Worm (Caenorhabditis elegans) whole organism, young adult: ENCODE measurements around the gene Y116A8C.38.

ENCODE experiments used
- B0035.1 ChIP-seq: sonication (generic microtip); optimal IDR thresholded peaks from 2 replicates; lab custom pipeline; 2016; ENCODE audit warnings: missing genetic modification characterization, mild to moderate bottlenecking, missing compliant biosample characterization, missing genotype, missing genetic modification reagents
- B0336.3 ChIP-seq: fragments of 200-800 bp; sonication (Bioruptor generic); IDR thresholded peaks from 2 replicates; pipeline ENCODE4 v1.3.6; 2022; ENCODE audit warnings: missing genetic modification characterization, missing compliant biosample characterization
- C17E4.6 ChIP-seq: fragments of 200-800 bp; sonication (Bioruptor generic); IDR thresholded peaks from 2 replicates; pipeline ENCODE4 v1.3.6; 2022; ENCODE audit warnings: missing genetic modification reagents, missing genetic modification characterization, missing compliant biosample characterization
- D2030.7 ChIP-seq: fragments of 200-800 bp; sonication (Bioruptor generic); IDR thresholded peaks from 2 replicates; pipeline ENCODE4 v1.3.6; 2022; ENCODE audit warnings: missing genetic modification reagents, missing genetic modification characterization, missing compliant biosample characterization
- F23B12.7 ChIP-seq: sonication (generic microtip); optimal IDR thresholded peaks from 2 replicates; lab custom pipeline; 2017; ENCODE audit warnings: missing genetic modification characterization, mild to moderate bottlenecking, missing compliant biosample characterization, antibody characterized with exemption, moderate library complexity; ENCODE audit not compliant: insufficient read depth
- F37B4.10 ChIP-seq: fragments of 200-800 bp; sonication (Bioruptor generic); IDR thresholded peaks from 2 replicates; pipeline ENCODE4 v1.3.6; 2022; ENCODE audit warnings: missing genetic modification characterization, missing compliant biosample characterization
- Y53F4B.3 ChIP-seq: fragments of 200-800 bp; sonication (Bioruptor generic); IDR thresholded peaks from 2 replicates; pipeline ENCODE4 v1.3.6; 2022; ENCODE audit warnings: missing genetic modification reagents, missing genetic modification characterization, missing compliant biosample characterization
- Y56A3A.18 ChIP-seq: fragments of 200-800 bp; sonication (Bioruptor generic); IDR thresholded peaks from 2 replicates; pipeline ENCODE4 v1.3.6; 2022; ENCODE audit warnings: missing genetic modification reagents, missing genetic modification characterization, missing compliant biosample characterization
- ZK185.1 ChIP-seq: sonication (generic microtip); optimal IDR thresholded peaks from 2 replicates; lab custom pipeline; 2016; ENCODE audit warnings: mild to moderate bottlenecking, missing genetic modification characterization, missing compliant biosample characterization; ENCODE audit not compliant: poor library complexity, severe bottlenecking
- ama-1 ChIP-seq, 3 experiments: fragments of 150-350 bp in 1 of 3; sonication (generic microtip) in 2 of 3; optimal IDR thresholded peaks; 2 replicates each; lab custom pipeline; 2014 to 2018; ENCODE audit warnings: missing biosample characterization in 2 of 3, missing genetic modification characterization in 2 of 3, missing genetic modification reagents in 2 of 3
- aptf-3 ChIP-seq: fragments of 200-800 bp; sonication (Bioruptor generic); IDR thresholded peaks from 2 replicates; pipeline ENCODE4 v1.3.6; 2022; ENCODE audit warnings: missing genetic modification characterization, missing compliant biosample characterization
- attf-5 ChIP-seq: fragments of 200-800 bp; sonication (Bioruptor generic); optimal IDR thresholded peaks from 2 replicates; lab custom pipeline; 2018; ENCODE audit warnings: mild to moderate bottlenecking, missing genetic modification characterization, missing compliant biosample characterization
- cebp-1 ChIP-seq, 2 experiments: fragments of 200-800 bp in 1 of 2; sonication (Bioruptor generic) in 1 of 2; sonication (generic microtip) in 1 of 2; IDR thresholded peaks in 1 of 2; optimal IDR thresholded peaks in 1 of 2; 2 replicates each; pipeline versions ENCODE4 v1.3.6 to Lab custom; 2017 to 2022; ENCODE audit warnings: missing compliant biosample characterization in 2 of 2, missing genetic modification characterization in 2 of 2, mild to moderate bottlenecking in 1 of 2, missing genetic modification reagents in 1 of 2, moderate library complexity in 1 of 2
- cebp-2 ChIP-seq: fragments of 200-800 bp; sonication (Bioruptor generic); IDR thresholded peaks from 2 replicates; pipeline ENCODE4 v1.3.6; 2022; ENCODE audit warnings: missing genetic modification characterization, missing compliant biosample characterization
- ceh-100 ChIP-seq: fragments of 200-800 bp; sonication (Bioruptor generic); IDR thresholded peaks from 2 replicates; pipeline ENCODE4 v1.3.6; 2022; ENCODE audit warnings: missing genetic modification reagents, missing genetic modification characterization, missing compliant biosample characterization
- efl-1 ChIP-seq: fragments of 150-350 bp; optimal IDR thresholded peaks from 2 replicates; lab custom pipeline; 2014; ENCODE audit warnings: missing biosample characterization, missing genetic modification reagents, missing genetic modification characterization
- egl-44 ChIP-seq: fragments of 200-800 bp; sonication (Bioruptor generic); IDR thresholded peaks from 2 replicates; pipeline ENCODE4 v1.3.6; 2022; ENCODE audit warnings: missing genetic modification reagents, missing genetic modification characterization, missing compliant biosample characterization
- egrh-3 ChIP-seq: fragments of 200-800 bp; sonication (Bioruptor generic); IDR thresholded peaks from 2 replicates; pipeline ENCODE4 v1.3.6; 2022; ENCODE audit warnings: missing genetic modification reagents, missing genetic modification characterization, missing compliant biosample characterization
- hmg-1.2 ChIP-seq: fragments of 200-800 bp; sonication (Bioruptor generic); IDR thresholded peaks from 2 replicates; pipeline ENCODE4 v1.3.6; 2022; ENCODE audit warnings: missing genetic modification reagents, missing genetic modification characterization, missing compliant biosample characterization
- hsf-1 ChIP-seq: fragments of 200-800 bp; sonication (Bioruptor generic); IDR thresholded peaks from 2 replicates; pipeline ENCODE4 v1.3.6; 2022; ENCODE audit warnings: missing genetic modification reagents, missing genetic modification characterization, missing compliant biosample characterization
- lag-1 ChIP-seq: fragments of 200-800 bp; sonication (Bioruptor generic); IDR thresholded peaks from 2 replicates; pipeline ENCODE4 v1.3.6; 2022; ENCODE audit warnings: missing genetic modification reagents, missing genetic modification characterization, missing compliant biosample characterization
- lin-40 ChIP-seq: sonication (generic microtip); optimal IDR thresholded peaks from 2 replicates; lab custom pipeline; 2016; ENCODE audit warnings: missing genetic modification characterization, mild to moderate bottlenecking, missing compliant biosample characterization, missing genotype, missing genetic modification reagents
- lir-1 ChIP-seq: fragments of 200-800 bp; sonication (Bioruptor generic); conservative IDR thresholded peaks from 2 replicates; pipeline ENCODE4 v1.3.6; 2022; ENCODE audit warnings: missing genetic modification reagents, missing genetic modification characterization, missing compliant biosample characterization
- madf-3 ChIP-seq: fragments of 200-800 bp; sonication (Bioruptor generic); IDR thresholded peaks from 2 replicates; pipeline ENCODE4 v1.3.6; 2022; ENCODE audit warnings: missing genetic modification reagents, missing genetic modification characterization, missing compliant biosample characterization
- madf-8 ChIP-seq: fragments of 200-800 bp; sonication (Bioruptor generic); conservative IDR thresholded peaks from 2 replicates; pipeline ENCODE4 v1.3.6; 2022; ENCODE audit warnings: missing genetic modification reagents, missing genetic modification characterization, missing compliant biosample characterization
- mcd-1 ChIP-seq: fragments of 200-800 bp; sonication (Bioruptor generic); IDR thresholded peaks from 2 replicates; pipeline ENCODE4 v1.3.6; 2022; ENCODE audit warnings: missing genetic modification reagents, missing genetic modification characterization, missing compliant biosample characterization
- nfya-2 ChIP-seq: fragments of 200-800 bp; sonication (Bioruptor generic); IDR thresholded peaks from 2 replicates; pipeline ENCODE4 v1.3.6; 2022; ENCODE audit warnings: missing genetic modification reagents, missing genetic modification characterization, missing compliant biosample characterization
- nhr-120 ChIP-seq: fragments of 200-800 bp; sonication (Bioruptor generic); IDR thresholded peaks from 2 replicates; pipeline ENCODE4 v1.3.6; 2022; ENCODE audit warnings: missing genetic modification characterization, missing compliant biosample characterization
- nhr-27 ChIP-seq: fragments of 200-800 bp; sonication (Bioruptor generic); optimal IDR thresholded peaks from 2 replicates; lab custom pipeline; 2018; ENCODE audit warnings: mild to moderate bottlenecking, missing genetic modification characterization, moderate library complexity, missing compliant biosample characterization
- sea-2 ChIP-seq: fragments of 200-800 bp; sonication (Bioruptor generic); IDR thresholded peaks from 2 replicates; pipeline ENCODE4 v1.3.6; 2022; ENCODE audit warnings: missing genetic modification characterization, missing compliant biosample characterization
- snpc-1.3 ChIP-seq: sonication (generic microtip); optimal IDR thresholded peaks from 2 replicates; lab custom pipeline; 2017; ENCODE audit warnings: missing genetic modification characterization, mild to moderate bottlenecking, missing compliant biosample characterization, antibody characterized with exemption, moderate library complexity, missing genotype, missing genetic modification reagents; ENCODE audit not compliant: insufficient read depth
- snpc-3.4 ChIP-seq: sonication (generic microtip); optimal IDR thresholded peaks from 2 replicates; lab custom pipeline; 2017; ENCODE audit warnings: missing genetic modification characterization, mild to moderate bottlenecking, missing compliant biosample characterization, antibody characterized with exemption, moderate library complexity, missing genotype, missing genetic modification reagents
- snpc-4 ChIP-seq, 5 experiments: fragments of 150-350 bp in 1 of 5; sonication (generic microtip) in 4 of 5; optimal IDR thresholded peaks; 2 replicates each; lab custom pipeline; 2014 to 2018; ENCODE audit warnings: missing genetic modification characterization in 5 of 5, missing biosample characterization in 3 of 5, antibody characterized with exemption in 2 of 5, mild to moderate bottlenecking in 2 of 5, missing compliant biosample characterization in 2 of 5, missing genotype in 2 of 5, moderate library complexity in 2 of 5, missing genetic modification reagents in 1 of 5
- somi-1 ChIP-seq: fragments of 200-800 bp; sonication (Bioruptor generic); optimal IDR thresholded peaks from 2 replicates; lab custom pipeline; 2018; ENCODE audit warnings: mild to moderate bottlenecking, missing genetic modification characterization, missing compliant biosample characterization
- tbx-9 ChIP-seq: sonication (generic microtip); optimal IDR thresholded peaks from 2 replicates; lab custom pipeline; 2016; ENCODE audit warnings: borderline replicate concordance, missing genetic modification characterization, inconsistent platforms, missing compliant biosample characterization
- xnd-1 ChIP-seq: sonication (generic microtip); optimal IDR thresholded peaks from 2 replicates; lab custom pipeline; 2016; ENCODE audit warnings: missing genotype, missing genetic modification reagents, missing genetic modification characterization, missing compliant biosample characterization
- zfh-2 ChIP-seq: fragments of 200-800 bp; sonication (Bioruptor generic); conservative IDR thresholded peaks from 2 replicates; pipeline ENCODE4 v1.3.6; 2022; ENCODE audit warnings: missing genetic modification reagents, missing genetic modification characterization, missing compliant biosample characterization
- ztf-22 ChIP-seq: fragments of 200-800 bp; sonication (Bioruptor generic); optimal IDR thresholded peaks from 2 replicates; lab custom pipeline; 2018; ENCODE audit warnings: mild to moderate bottlenecking, missing genetic modification characterization, moderate library complexity, missing compliant biosample characterization

Gene Y116A8C.38

ce11 chrIV:17116345-17116744 is 15.0 kb upstream of the Y116A8C.38 start, which contains the start of gene cyn-13 (continued):
- TF ChIP-seq cebp-2 (GFP tag; lab: Robert Waterston, UW) (no peak), Y53F4B.3 (GFP tag; lab: Robert Waterston, UW) (no peak), mcd-1 (GFP tag; lab: Robert Waterston, UW) (0 out of 2 replicates have a peak, but pooled peaks have one; percentile 20), ztf-22 (GFP tag; lab: Kevin White, UChicago) (no peak), Y56A3A.18 (GFP tag; lab: Robert Waterston, UW) (0 out of 2 replicates have a peak, but pooled peaks have one; percentile 16)

ce11 chrIV:17116821-17117220 is 14.5 kb upstream of the Y116A8C.38 start:
- TF ChIP-seq nhr-120: no peak
- 0 out of 2 replicates have a peak, but pooled peaks have one; percentile 20 for TF ChIP-seq aptf-3
- TF ChIP-seq egrh-3 (GFP tag; lab: Robert Waterston, UW): peak; percentile 94
- TF ChIP-seq zfh-2: peak; percentile 68; the same call in 1 of the 2 replicates

ce11 chrIV:17118585-17118984 is 12.8 kb upstream of the Y116A8C.38 start, which contains the start of gene uaf-2:
TSS of gene uaf-2 (minus strand) at chrIV:17118767.
- TF ChIP-seq snpc-1.3 (tag; lab: Kevin White, UChicago) (peak; percentile 4), madf-3 (peak; percentile 88), snpc-3.4 (tag; lab: Kevin White, UChicago) (peak; percentile 1), F23B12.7 (tag; lab: Kevin White, UChicago) (peak; percentile 38), mcd-1 (GFP tag; lab: Robert Waterston, UW) (0 out of 2 replicates have a peak, but pooled peaks have one; percentile 7), ama-1 (optimal IDR thresholded peaks at IDR 0.05; lab: Kevin White, UChicago) (no peak), ama-1 (GFP tag; optimal IDR thresholded peaks at IDR 0.05; lab: Kevin White, UChicago) (no peak), D2030.7 (GFP tag; lab: Robert Waterston, UW) (0 out of 2 replicates have a peak, but pooled peaks have one; percentile 10), ceh-100 (GFP tag; lab: Robert Waterston, UW) (peak; percentile 63), snpc-4 (GFP tag; optimal IDR thresholded peaks at IDR 0.05; lab: Kevin White, UChicago) (no peak), snpc-4 (tag; optimal IDR thresholded peaks at IDR 0.05; lab: Kevin White, UChicago) (peak in 3 of 4 experiments; percentile 14 to 45 (median 24)), hmg-1.2 (GFP tag; lab: Robert Waterston, UW) (0 out of 2 replicates have a peak, but pooled peaks have one; percentile 21), nhr-27 (tag; lab: Kevin White, UChicago) (no peak), xnd-1 (no peak), attf-5 (GFP tag; lab: Kevin White, UChicago) (peak; percentile 56)

- TF ChIP-seq B0035.1 (tag; lab: Kevin White, UChicago) (no peak), madf-3 (peak; percentile 94), lin-40 (tag; lab: Kevin White, UChicago) (no peak), B0336.3 (no peak), madf-8 (no peak), ZK185.1 (no peak), tbx-9 (no peak), sea-2 (no peak), lir-1 (GFP tag; lab: Robert Waterston, UW) (no peak), F23B12.7 (tag; lab: Kevin White, UChicago) (no peak), lag-1 (GFP tag; lab: Robert Waterston, UW) (no peak), efl-1 (GFP tag; lab: Kevin White, UChicago) (no peak), somi-1 (GFP tag; lab: Kevin White, UChicago) (no peak), cebp-1 (GFP tag; IDR thresholded peaks at IDR 0.05; lab: Robert Waterston, UW) (no peak), cebp-1 (tag; optimal IDR thresholded peaks at IDR 0.05; lab: Kevin White, UChicago) (no peak), egrh-3 (GFP tag; lab: Robert Waterston, UW) (peak; percentile 83; the same call in 1 of the 2 replicates), egl-44 (GFP tag; lab: Robert Waterston, UW) (no peak), nfya-2 (no peak), hsf-1 (GFP tag; lab: Robert Waterston, UW) (no peak), C17E4.6 (GFP tag; lab: Robert Waterston, UW) (peak; percentile 6; the same call in 1 of the 2 replicates), F37B4.10 (no peak)
Observed at ce11 chrIV:17118987-17119732, 12.2 kb upstream of the Y116A8C.38 start, which contains the start of gene itsn-1. TSS of gene itsn-1 (plus strand) at chrIV:17119682.
